Worm (Caenorhabditis elegans) whole organism, L4 larva: ENCODE results near the gene F07C3.9.

Source experiments
- D1046.2 ChIP-seq: fragments of 200-800 bp; sonication (Bioruptor generic); IDR thresholded peaks from 2 replicates; pipeline ENCODE4 v1.3.6; 2022; ENCODE audit warnings: missing genetic modification characterization, missing compliant biosample characterization
- F26F4.8 ChIP-seq: fragments of 200-800 bp; sonication (Bioruptor generic); conservative IDR thresholded peaks from 2 replicates; pipeline ENCODE4 v1.3.6; 2022; ENCODE audit warnings: missing genetic modification characterization, missing compliant biosample characterization
- F49E8.2 ChIP-seq: sonication (generic microtip); optimal IDR thresholded peaks from 2 replicates; lab custom pipeline; 2016; ENCODE audit warnings: missing compliant biosample characterization, mild to moderate bottlenecking, missing genetic modification characterization, borderline replicate concordance
- Y75B8A.6 ChIP-seq: fragments of 200-800 bp; sonication (Bioruptor generic); IDR thresholded peaks from 2 replicates; pipeline ENCODE4 v1.3.6; 2022; ENCODE audit warnings: missing genetic modification reagents, missing genetic modification characterization, missing compliant biosample characterization
- aha-1 ChIP-seq: fragments of 150-350 bp; peaks from one replicate; lab custom pipeline; 2014; ENCODE audit warnings: missing biosample characterization, missing genetic modification characterization
- arid-1 ChIP-seq: fragments of 200-800 bp; sonication (Bioruptor generic); conservative IDR thresholded peaks from 2 replicates; pipeline ENCODE4 v1.3.6; 2022; ENCODE audit warnings: missing genetic modification reagents, missing genetic modification characterization, missing compliant biosample characterization
- ceh-20 ChIP-seq: fragments of 200-800 bp; sonication (Bioruptor generic); IDR thresholded peaks from 2 replicates; pipeline ENCODE4 v1.3.6; 2022; ENCODE audit warnings: missing genetic modification reagents, missing genetic modification characterization, missing compliant biosample characterization
- ceh-28 ChIP-seq: fragments of 150-350 bp; optimal IDR thresholded peaks from 2 replicates; lab custom pipeline; 2014; ENCODE audit warnings: missing biosample characterization, missing genetic modification reagents, missing genetic modification characterization
- ceh-32 ChIP-seq: sonication (generic microtip); optimal IDR thresholded peaks from 2 replicates; lab custom pipeline; 2016; ENCODE audit warnings: mild to moderate bottlenecking, missing genetic modification characterization, missing compliant biosample characterization; ENCODE audit not compliant: poor library complexity
- ces-1 ChIP-seq: fragments of 150-350 bp; sonication (generic microtip); optimal IDR thresholded peaks from 4 replicates; lab custom pipeline; 2014; ENCODE audit warnings: missing biosample characterization, missing genetic modification reagents, missing genetic modification characterization
- ctbp-1 ChIP-seq: fragments of 200-800 bp; sonication (Bioruptor generic); IDR thresholded peaks from 2 replicates; pipeline ENCODE4 v1.3.6; 2022; ENCODE audit warnings: missing genetic modification reagents, missing genetic modification characterization, missing compliant biosample characterization
- daf-16 ChIP-seq, 3 experiments: sonication (generic microtip); optimal IDR thresholded peaks; 2 replicates each; lab custom pipeline; 2016 to 2017; ENCODE audit warnings: missing genetic modification characterization in 3 of 3, missing genetic modification reagents in 3 of 3, mild to moderate bottlenecking in 2 of 3, missing compliant biosample characterization in 2 of 3, missing biosample characterization in 1 of 3, moderate library complexity in 1 of 3
- dmd-6 ChIP-seq: fragments of 200-800 bp; sonication (Bioruptor generic); IDR thresholded peaks from 2 replicates; pipeline ENCODE4 v1.3.6; 2022; ENCODE audit warnings: missing genetic modification reagents, missing genetic modification characterization, missing compliant biosample characterization
- dve-1 ChIP-seq: sonication (generic microtip); optimal IDR thresholded peaks from 2 replicates; lab custom pipeline; 2017; ENCODE audit warnings: antibody characterized with exemption, mild to moderate bottlenecking, missing genetic modification characterization, missing compliant biosample characterization; ENCODE audit not compliant: insufficient read depth
- fkh-10 ChIP-seq: fragments of 150-350 bp; optimal IDR thresholded peaks from 2 replicates; lab custom pipeline; 2014; ENCODE audit warnings: missing biosample characterization, missing genetic modification reagents, missing genetic modification characterization
- fos-1 ChIP-seq: fragments of 150-350 bp; optimal IDR thresholded peaks from 2 replicates; lab custom pipeline; 2014; ENCODE audit warnings: missing biosample characterization, missing genetic modification characterization
- hif-1 ChIP-seq, 2 experiments: sonication (generic microtip); optimal IDR thresholded peaks; 2 replicates each; lab custom pipeline; 2016 to 2017; ENCODE audit warnings: missing compliant biosample characterization in 2 of 2, missing genetic modification characterization in 2 of 2, missing genetic modification reagents in 2 of 2, missing genotype in 2 of 2, mild to moderate bottlenecking in 1 of 2
- hlh-30 ChIP-seq: sonication (generic microtip); optimal IDR thresholded peaks from 2 replicates; lab custom pipeline; 2017; ENCODE audit warnings: antibody characterized with exemption, mild to moderate bottlenecking, missing genetic modification characterization, missing compliant biosample characterization; ENCODE audit not compliant: insufficient read depth
- lim-7 ChIP-seq: fragments of 200-800 bp; sonication (Bioruptor generic); IDR thresholded peaks from 2 replicates; pipeline ENCODE4 v1.3.6; 2022; ENCODE audit warnings: missing genetic modification characterization, missing compliant biosample characterization
- lin-1 ChIP-seq: fragments of 200-800 bp; sonication (Bioruptor generic); IDR thresholded peaks from 2 replicates; pipeline ENCODE4 v1.3.6; 2022; ENCODE audit warnings: missing genetic modification reagents, missing genetic modification characterization, missing compliant biosample characterization
- lin-29 ChIP-seq: fragments of 200-800 bp; sonication (Bioruptor generic); IDR thresholded peaks from 2 replicates; pipeline ENCODE4 v1.3.6; 2022; ENCODE audit warnings: missing genetic modification reagents, missing genetic modification characterization, missing compliant biosample characterization
- lsy-2 ChIP-seq, 2 experiments: fragments of 150-350 bp in 1 of 2; sonication (generic microtip) in 1 of 2; optimal IDR thresholded peaks; 2 replicates each; lab custom pipeline; 2014 to 2017; ENCODE audit warnings: missing biosample characterization in 2 of 2, missing genetic modification characterization in 2 of 2
- madf-9 ChIP-seq: fragments of 200-800 bp; sonication (Bioruptor generic); conservative IDR thresholded peaks from 2 replicates; pipeline ENCODE4 v1.3.6; 2022; ENCODE audit warnings: missing genetic modification reagents, missing genetic modification characterization, missing compliant biosample characterization
- mdl-1 ChIP-seq, 2 experiments: fragments of 150-350 bp in 1 of 2; sonication (generic microtip) in 1 of 2; optimal IDR thresholded peaks; 2 replicates each; lab custom pipeline; 2014 to 2017; ENCODE audit warnings: missing biosample characterization in 2 of 2, missing genetic modification characterization in 2 of 2
- mep-1 ChIP-seq: fragments of 150-350 bp; sonication (generic microtip); optimal IDR thresholded peaks from 3 replicates; lab custom pipeline; 2014; ENCODE audit warnings: missing biosample characterization, missing genetic modification characterization
- mes-2 ChIP-seq: sonication (generic microtip); optimal IDR thresholded peaks from 2 replicates; lab custom pipeline; 2016; ENCODE audit warnings: missing genotype, mild to moderate bottlenecking, missing genetic modification characterization, missing compliant biosample characterization; ENCODE audit not compliant: poor library complexity, severe bottlenecking
- mxl-2 ChIP-seq: fragments of 200-800 bp; sonication (Bioruptor generic); conservative IDR thresholded peaks from 2 replicates; pipeline ENCODE4 v1.3.6; 2022; ENCODE audit warnings: missing genetic modification reagents, missing genetic modification characterization, missing compliant biosample characterization
- mxl-3 ChIP-seq: fragments of 200-800 bp; sonication (Bioruptor generic); optimal IDR thresholded peaks from 2 replicates; lab custom pipeline; 2018; ENCODE audit warnings: mild to moderate bottlenecking, missing genetic modification characterization, missing compliant biosample characterization
- nhr-10 ChIP-seq: fragments of 150-350 bp; optimal IDR thresholded peaks from 2 replicates; lab custom pipeline; 2014; ENCODE audit warnings: missing biosample characterization, missing genetic modification characterization
- nhr-102 ChIP-seq: sonication (generic microtip); optimal IDR thresholded peaks from 2 replicates; lab custom pipeline; 2016; ENCODE audit warnings: mild to moderate bottlenecking, missing genetic modification characterization, moderate library complexity, missing compliant biosample characterization
- nhr-11 ChIP-seq: fragments of 150-350 bp; optimal IDR thresholded peaks from 2 replicates; lab custom pipeline; 2014; ENCODE audit warnings: missing biosample characterization, missing genetic modification characterization
- nhr-28 ChIP-seq: fragments of 150-350 bp; optimal IDR thresholded peaks from 2 replicates; lab custom pipeline; 2014; ENCODE audit warnings: missing biosample characterization, missing genetic modification characterization
- nhr-48 ChIP-seq: sonication (generic microtip); optimal IDR thresholded peaks from 2 replicates; lab custom pipeline; 2016; ENCODE audit warnings: mild to moderate bottlenecking, missing genetic modification characterization, missing compliant biosample characterization
- nhr-6 ChIP-seq: fragments of 150-350 bp; optimal IDR thresholded peaks from 2 replicates; lab custom pipeline; 2014; ENCODE audit warnings: missing biosample characterization, missing genetic modification characterization
- nhr-76 ChIP-seq: fragments of 150-350 bp; optimal IDR thresholded peaks from 2 replicates; lab custom pipeline; 2014; ENCODE audit warnings: missing biosample characterization, missing genetic modification characterization
- nhr-77 ChIP-seq: fragments of 150-350 bp; optimal IDR thresholded peaks from 2 replicates; lab custom pipeline; 2014; ENCODE audit warnings: missing biosample characterization, missing genetic modification characterization
- pha-4 ChIP-seq, 2 experiments: fragments of 150-350 bp in 1 of 2; fragments of 200-800 bp in 1 of 2; sonication (Bioruptor generic) in 1 of 2; IDR thresholded peaks in 1 of 2; optimal IDR thresholded peaks in 1 of 2; 2 replicates each; pipeline versions ENCODE4 v1.3.6 to Lab custom; 2014 to 2022; ENCODE audit warnings: missing genetic modification characterization in 2 of 2, missing genetic modification reagents in 2 of 2, missing biosample characterization in 1 of 2, missing compliant biosample characterization in 1 of 2
- set-16 ChIP-seq: fragments of 200-800 bp; sonication (Bioruptor generic); IDR thresholded peaks from 2 replicates; pipeline ENCODE4 v1.3.6; 2022; ENCODE audit warnings: missing genetic modification reagents, missing genetic modification characterization, missing compliant biosample characterization
- tra-1 ChIP-seq: fragments of 200-800 bp; sonication (Bioruptor generic); IDR thresholded peaks from 2 replicates; pipeline ENCODE4 v1.3.6; 2022; ENCODE audit warnings: missing genetic modification reagents, missing genetic modification characterization, missing compliant biosample characterization
- unc-62 ChIP-seq, 3 experiments: fragments of 150-350 bp in 1 of 3; sonication (generic microtip); optimal IDR thresholded peaks in 2 of 3; peaks in 1 of 3; 1 replicate in 1 of 3; 2 replicates in 2 of 3; lab custom pipeline; 2014 to 2017; ENCODE audit warnings: missing biosample characterization in 3 of 3, missing genetic modification characterization in 3 of 3, missing genetic modification reagents in 3 of 3, missing genotype in 1 of 3
- vab-7 ChIP-seq: fragments of 200-800 bp; sonication (Bioruptor generic); IDR thresholded peaks from 2 replicates; pipeline ENCODE4 v1.3.6; 2022; ENCODE audit warnings: missing genetic modification reagents, missing genetic modification characterization, missing compliant biosample characterization
- zag-1 ChIP-seq: fragments of 150-350 bp; optimal IDR thresholded peaks from 2 replicates; lab custom pipeline; 2014; ENCODE audit warnings: missing biosample characterization, missing genetic modification characterization
- zip-2 ChIP-seq: fragments of 150-350 bp; optimal IDR thresholded peaks from 2 replicates; lab custom pipeline; 2014; ENCODE audit warnings: missing biosample characterization, missing genetic modification characterization
- ztf-11 ChIP-seq: fragments of 150-350 bp; optimal IDR thresholded peaks from 2 replicates; lab custom pipeline; 2014; ENCODE audit warnings: missing biosample characterization, missing genetic modification characterization

Gene F07C3.9

DNA sequence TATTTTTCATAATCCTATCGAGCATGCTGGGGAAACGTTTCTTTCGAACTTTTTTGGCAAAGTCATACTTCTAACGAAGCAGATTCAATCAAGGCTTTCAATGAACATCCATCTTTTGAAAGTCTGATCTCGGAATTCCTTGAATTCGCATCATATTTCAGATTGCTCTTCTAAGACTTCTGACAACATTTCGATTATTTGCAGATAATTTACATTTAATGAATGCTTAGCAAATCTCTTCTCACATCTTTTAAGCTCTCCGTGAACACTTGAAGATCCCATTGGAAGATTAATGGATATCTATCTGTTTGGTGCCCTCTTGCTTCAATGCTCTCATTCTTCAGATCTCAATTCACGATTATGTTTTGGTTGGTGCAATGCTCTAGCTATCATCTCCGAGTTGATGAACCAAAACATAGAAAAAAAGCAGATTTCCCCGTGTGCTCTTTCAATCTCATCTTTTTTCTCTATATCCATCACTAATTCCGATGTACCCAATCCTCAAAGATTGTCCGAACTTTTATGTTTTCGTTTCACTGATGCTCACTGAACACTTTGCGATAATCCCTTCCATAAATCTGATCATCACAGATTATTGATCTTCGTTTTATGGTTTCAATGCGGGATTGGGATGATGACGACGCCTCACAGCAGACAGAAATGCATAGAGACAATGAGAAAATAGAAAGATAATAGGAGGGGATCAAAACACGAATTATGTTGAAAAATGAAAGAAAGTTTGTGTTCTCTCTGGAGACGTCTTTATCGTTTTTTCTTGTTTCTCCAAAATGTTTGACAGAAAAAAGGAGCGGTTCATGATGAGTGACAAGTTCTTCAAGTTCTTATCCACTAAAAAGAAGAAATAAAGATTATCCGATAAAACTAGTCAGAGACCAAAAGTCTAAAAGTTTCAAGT is 19.9 kb upstream of the F07C3.9 start:
- TF ChIP-seq aha-1 (tag; lab: Kevin White, UChicago): peak; percentile 76
- TF ChIP-seq dmd-6 (GFP tag; lab: Robert Waterston, UW): no peak
- peak in 1 of 2 experiments; percentile 52 for TF ChIP-seq mdl-1 (tag; optimal IDR thresholded peaks at IDR 0.05; lab: Kevin White, UChicago)
- no peak for TF ChIP-seq nhr-76 (tag; lab: Kevin White, UChicago)
- no peak for TF ChIP-seq nhr-10 (tag; lab: Kevin White, UChicago)
- no peak for TF ChIP-seq F49E8.2 (tag; lab: Kevin White, UChicago)
- TF ChIP-seq madf-9: no peak
- peak; percentile 23 for TF ChIP-seq nhr-48 (tag; lab: Kevin White, UChicago)
- no peak for TF ChIP-seq zag-1 (tag; lab: Kevin White, UChicago)
- TF ChIP-seq ceh-20 (GFP tag; lab: Robert Waterston, UW): peak; percentile 21; the same call in 1 of the 2 replicates
- no peak for TF ChIP-seq D1046.2
- TF ChIP-seq unc-62 (GFP tag; optimal IDR thresholded peaks at IDR 0.05 in 1 of 2; lab: Kevin White, UChicago): peak in 1 of 2 experiments; percentile 89
- no peak for TF ChIP-seq unc-62 (tag; optimal IDR thresholded peaks at IDR 0.05; lab: Kevin White, UChicago)

DNA sequence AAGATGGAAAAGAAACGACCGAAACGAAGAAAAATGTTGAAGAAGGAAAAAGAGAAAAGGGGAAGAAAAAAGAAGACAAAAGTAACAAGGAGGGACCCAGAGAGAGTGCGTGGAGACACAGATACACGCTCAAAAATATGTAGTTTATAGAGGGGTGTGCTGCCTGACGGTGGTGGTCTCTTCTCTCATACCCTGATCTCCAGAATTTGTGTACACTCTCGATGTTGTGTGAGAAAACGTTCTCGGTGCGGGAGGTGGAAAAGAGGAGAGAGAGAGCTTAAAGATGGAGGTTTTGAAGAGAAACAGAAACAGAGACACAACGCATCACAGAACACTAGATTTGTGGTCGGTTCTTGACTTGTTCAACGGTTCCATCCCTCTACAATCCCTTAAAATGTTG is 19.1 kb upstream of the F07C3.9 start:
- no peak for TF ChIP-seq pha-4 (GFP tag; IDR thresholded peaks at IDR 0.05; lab: Robert Waterston, UW)
- TF ChIP-seq pha-4 (tag; optimal IDR thresholded peaks at IDR 0.05; lab: Kevin White, UChicago): no peak
- TF ChIP-seq mep-1 (tag; lab: Kevin White, UChicago): peak; percentile 74
- TF ChIP-seq unc-62 (GFP tag; optimal IDR thresholded peaks at IDR 0.05 in 1 of 2; lab: Kevin White, UChicago): peak in 1 of 2 experiments; percentile 88
- TF ChIP-seq unc-62 (tag; optimal IDR thresholded peaks at IDR 0.05; lab: Kevin White, UChicago): no peak
- peak in 1 of 2 experiments; percentile 46 for TF ChIP-seq daf-16 (GFP tag; optimal IDR thresholded peaks at IDR 0.05; lab: Kevin White, UChicago)
- no peak for TF ChIP-seq daf-16 (tag; optimal IDR thresholded peaks at IDR 0.05; lab: Kevin White, UChicago)
- TF ChIP-seq zip-2: no peak
- peak; percentile 30 for TF ChIP-seq nhr-77 (tag; lab: Kevin White, UChicago)
- no peak; the same call in 1 of the 2 replicates for TF ChIP-seq arid-1 (GFP tag; lab: Robert Waterston, UW)
- TF ChIP-seq mxl-3: peak; percentile 66
- TF ChIP-seq ceh-20 (GFP tag; lab: Robert Waterston, UW): 0 out of 2 replicates have a peak, but pooled peaks have one; percentile 43
- no peak for TF ChIP-seq lim-7
- no peak for TF ChIP-seq madf-9
- no peak for TF ChIP-seq lin-1
- no peak for TF ChIP-seq Y75B8A.6
- peak; percentile 39 for TF ChIP-seq ces-1 (GFP tag; lab: Kevin White, UChicago)
- no peak for TF ChIP-seq mxl-2 (GFP tag; lab: Robert Waterston, UW)
- no peak for TF ChIP-seq nhr-48 (tag; lab: Kevin White, UChicago)
- no peak for TF ChIP-seq ztf-11 (tag; lab: Kevin White, UChicago)
- TF ChIP-seq ctbp-1: peak; percentile 81
- TF ChIP-seq dmd-6 (GFP tag; lab: Robert Waterston, UW): peak; percentile 54
- TF ChIP-seq lin-29 (GFP tag; lab: Robert Waterston, UW): no peak
- TF ChIP-seq nhr-102 (tag; lab: Kevin White, UChicago): no peak
- no peak for TF ChIP-seq fos-1 (tag; lab: Kevin White, UChicago)
- TF ChIP-seq hlh-30 (tag; lab: Kevin White, UChicago): peak; percentile 55
- no peak for TF ChIP-seq nhr-6 (tag; lab: Kevin White, UChicago)
- peak; percentile 62 to 71 for TF ChIP-seq lsy-2 (tag; optimal IDR thresholded peaks at IDR 0.05; lab: Kevin White, UChicago)
- no peak for TF ChIP-seq ceh-32
- TF ChIP-seq fkh-10 (GFP tag; lab: Kevin White, UChicago): peak; percentile 62
- peak in 1 of 2 experiments; percentile 57 for TF ChIP-seq hif-1 (tag; optimal IDR thresholded peaks at IDR 0.05; lab: Kevin White, UChicago)
- TF ChIP-seq set-16 (GFP tag; lab: Robert Waterston, UW): no peak
- no peak for TF ChIP-seq vab-7 (GFP tag; lab: Robert Waterston, UW)
- no peak for TF ChIP-seq ceh-28 (tag; lab: Kevin White, UChicago)
- TF ChIP-seq F26F4.8 (GFP tag; lab: Robert Waterston, UW): no peak
- peak; percentile 59 for TF ChIP-seq nhr-11 (tag; lab: Kevin White, UChicago)
- peak; percentile 61 for TF ChIP-seq dve-1 (tag; lab: Kevin White, UChicago)
- TF ChIP-seq tra-1 (GFP tag; lab: Robert Waterston, UW): 0 out of 2 replicates have a peak, but pooled peaks have one; percentile 23
- TF ChIP-seq mes-2 (tag; lab: Kevin White, UChicago): peak; percentile 46
- TF ChIP-seq nhr-28 (tag; lab: Kevin White, UChicago): peak; percentile 94
